Worm (Caenorhabditis elegans) whole organism, young adult: ENCODE measurements around the gene fipr-6.

Experiments used
- ama-1 ChIP-seq, 3 experiments: fragments of 150-350 bp in 1 of 3; sonication (generic microtip) in 2 of 3; optimal IDR thresholded peaks; 2 replicates each; lab custom pipeline; 2014 to 2018; ENCODE audit warnings: missing biosample characterization in 2 of 3, missing genetic modification characterization in 2 of 3, missing genetic modification reagents in 2 of 3
- nfyb-1 ChIP-seq: fragments of 200-800 bp; sonication (Bioruptor generic); IDR thresholded peaks from 2 replicates; pipeline ENCODE4 v1.3.6; 2022; ENCODE audit warnings: missing genetic modification reagents, missing genetic modification characterization, missing compliant biosample characterization
- zim-3 ChIP-seq: sonication (generic microtip); optimal IDR thresholded peaks from 2 replicates; lab custom pipeline; 2017; ENCODE audit warnings: mild to moderate bottlenecking, missing genetic modification characterization, moderate library complexity, missing compliant biosample characterization

DNA sequence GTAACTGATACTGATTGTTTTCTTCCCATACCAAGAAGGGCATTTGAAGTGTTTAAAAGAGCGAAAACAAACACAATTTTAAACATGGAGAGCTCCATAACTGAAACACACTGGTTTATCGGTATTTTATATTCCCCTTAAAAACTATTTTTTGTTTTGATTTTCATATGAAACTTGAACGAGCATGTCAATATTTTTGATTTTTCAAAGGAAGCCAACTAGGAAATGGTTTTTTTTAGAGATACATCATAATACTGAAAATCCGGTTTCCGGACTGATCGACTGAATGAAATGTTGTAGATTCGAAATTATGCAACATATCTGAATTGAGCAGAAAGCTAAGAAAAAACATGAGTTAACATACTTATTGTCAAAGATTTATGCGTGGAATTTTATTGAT is 3.7 kb upstream of the fipr-6 start, which contains the start of gene ttr-19:
- TF ChIP-seq nfyb-1 (GFP tag; lab: Robert Waterston, UW) (no peak), ama-1 (optimal IDR thresholded peaks at IDR 0.05; lab: Kevin White, UChicago) (no peak), ama-1 (GFP tag; optimal IDR thresholded peaks at IDR 0.05; lab: Kevin White, UChicago) (no peak), zim-3 (tag; lab: Kevin White, UChicago) (no peak)
